Fruit fly (Drosophila melanogaster): Measurements from ENCODE around the gene CG13712.

- TF ChIP-seq nerfin-1 (tag; optimal IDR thresholded peaks at IDR 0.05) (no peak), CG32772 (GFP tag; IDR thresholded peaks at IDR 0.05) (no peak), fd96Cb (tag; optimal IDR thresholded peaks at IDR 0.05) (no peak), org-1 (GFP tag; optimal IDR thresholded peaks at IDR 0.05) (no peak)
Measured at dm6 chr3L:4677532-4677931, 32.2 kb downstream of the CG13712 start, which contains the start of gene CG34266.

Data from whole organism, embryonic.